Worm (Caenorhabditis elegans) whole organism, midembryonic: ENCODE data around the gene sulp-4.

Source experiments
- T22C8.4 ChIP-seq: fragments of 200-800 bp; sonication (Bioruptor generic); IDR thresholded peaks from 2 replicates; pipeline ENCODE4 v1.3.6; 2022; ENCODE audit warnings: missing genetic modification characterization, missing compliant biosample characterization
- cog-1 ChIP-seq: sonication (generic microtip); optimal IDR thresholded peaks from 2 replicates; lab custom pipeline; 2016; ENCODE audit warnings: missing genetic modification characterization, missing compliant biosample characterization
- flt-1 ChIP-seq: fragments of 200-800 bp; sonication (Bioruptor generic); IDR thresholded peaks from 2 replicates; pipeline ENCODE4 v1.3.6; 2022; ENCODE audit warnings: missing genetic modification characterization, missing compliant biosample characterization
- klf-2 ChIP-seq: fragments of 200-800 bp; sonication (Bioruptor generic); conservative IDR thresholded peaks from 2 replicates; pipeline ENCODE4 v1.3.6; 2022; ENCODE audit warnings: missing genetic modification reagents, missing genetic modification characterization, missing compliant biosample characterization
- med-1 ChIP-seq: sonication (generic microtip); optimal IDR thresholded peaks from 2 replicates; lab custom pipeline; 2017; ENCODE audit warnings: missing genetic modification characterization, mild to moderate bottlenecking, missing compliant biosample characterization, antibody characterized with exemption, missing genetic modification reagents; ENCODE audit not compliant: insufficient read depth
- ref-1 ChIP-seq: fragments of 200-800 bp; sonication (Bioruptor generic); conservative IDR thresholded peaks from 2 replicates; pipeline ENCODE4 v1.3.6; 2022; ENCODE audit warnings: missing genetic modification reagents, missing genetic modification characterization, missing compliant biosample characterization
- tab-1 ChIP-seq: fragments of 200-800 bp; sonication (Bioruptor generic); IDR thresholded peaks from 2 replicates; pipeline ENCODE4 v1.3.6; 2022; ENCODE audit warnings: missing genetic modification characterization, missing compliant biosample characterization
- ztf-23 ChIP-seq: fragments of 200-800 bp; sonication (Bioruptor generic); IDR thresholded peaks from 2 replicates; pipeline ENCODE4 v1.3.6; 2022; ENCODE audit warnings: missing genetic modification reagents, missing genetic modification characterization, missing compliant biosample characterization
- ztf-29 ChIP-seq: fragments of 200-800 bp; sonication (Bioruptor generic); IDR thresholded peaks from 2 replicates; pipeline ENCODE4 v1.3.6; 2022; ENCODE audit warnings: missing genetic modification reagents, missing genetic modification characterization, missing compliant biosample characterization

DNA sequence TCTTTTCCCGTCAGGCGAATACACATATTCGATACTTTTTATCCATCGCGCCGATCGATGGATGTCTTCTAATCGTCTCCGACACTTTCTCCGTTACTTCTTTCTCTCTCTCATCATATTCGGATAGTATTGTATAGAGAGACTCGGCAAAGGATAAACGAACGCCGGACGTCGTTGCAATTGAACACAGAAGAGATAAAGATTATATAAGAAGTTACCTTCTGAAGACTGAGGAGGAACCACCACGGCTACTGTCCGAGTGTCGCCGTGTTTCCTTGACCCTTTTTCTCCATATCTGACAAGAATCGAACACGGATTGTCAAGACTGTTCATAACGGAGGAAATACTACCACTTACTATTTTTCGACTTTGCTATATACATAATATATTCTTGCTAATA is 24.0 kb downstream of the sulp-4 start, which contains the start of gene sma-1:
- no peak for TF ChIP-seq med-1 (GFP tag; lab: Kevin White, UChicago)
- no peak for TF ChIP-seq ztf-23
- no peak for TF ChIP-seq ref-1 (GFP tag; lab: Robert Waterston, UW)
- no peak for TF ChIP-seq flt-1 (GFP tag; lab: Robert Waterston, UW)
- no peak for TF ChIP-seq tab-1
- TF ChIP-seq cog-1 (tag; lab: Kevin White, UChicago): no peak
- no peak for TF ChIP-seq ztf-29 (GFP tag; lab: Robert Waterston, UW)
- no peak for TF ChIP-seq T22C8.4 (GFP tag; lab: Robert Waterston, UW)
- TF ChIP-seq klf-2 (GFP tag; lab: Robert Waterston, UW): no peak
